Fruit fly (Drosophila melanogaster) whole organism, embryonic: Measurements from ENCODE around the gene Cby.
A peak's percentile ranks its signal among the peaks of the same experiment; 100 is the strongest.

Experiments used
- Bteb2 ChIP-seq: fragments of 200-800 bp; sonication (Bioruptor generic); optimal IDR thresholded peaks from 2 replicates; lab custom pipeline; 2016; ENCODE audit warnings: missing biosample characterization, missing genetic modification characterization
- CG10267 ChIP-seq: fragments of 200-800 bp; sonication (Bioruptor generic); optimal IDR thresholded peaks from 2 replicates; lab custom pipeline; 2018; ENCODE audit warnings: missing biosample characterization, mild to moderate bottlenecking, missing genetic modification characterization, moderate library complexity
- CG13775 ChIP-seq: fragments of 200-800 bp; sonication (Bioruptor generic); optimal IDR thresholded peaks from 3 replicates; lab custom pipeline; 2017; ENCODE audit warnings: missing biosample characterization, mild to moderate bottlenecking, missing genetic modification characterization
- CG14667 ChIP-seq: fragments of 200-800 bp; sonication (Bioruptor generic); IDR thresholded peaks from 2 replicates; pipeline ENCODE4 v1.3.6; 2022; ENCODE audit warnings: missing biosample characterization, missing genetic modification characterization
- CG16813 ChIP-seq: fragments of 200-800 bp; sonication (Bioruptor generic); IDR thresholded peaks from 3 replicates; pipeline ENCODE4 v1.3.6; 2022; ENCODE audit warnings: missing biosample characterization, missing genetic modification characterization; ENCODE audit not compliant: partially characterized antibody
- CG17359 ChIP-seq: fragments of 200-800 bp; sonication (Bioruptor generic); optimal IDR thresholded peaks from 3 replicates; lab custom pipeline; 2018; ENCODE audit warnings: missing biosample characterization, mild to moderate bottlenecking, missing genetic modification characterization, moderate library complexity
- CG17361 ChIP-seq: fragments of 200-800 bp; sonication (Bioruptor generic); IDR thresholded peaks from 3 replicates; pipeline ENCODE4 v1.3.6; 2022; ENCODE audit warnings: missing biosample characterization, missing genetic modification characterization
- CG2712 ChIP-seq: fragments of 200-800 bp; optimal IDR thresholded peaks from 3 replicates; lab custom pipeline; 2019; ENCODE audit warnings: missing biosample characterization, mild to moderate bottlenecking, missing genetic modification characterization, moderate library complexity
- CG31224 ChIP-seq: fragments of 200-800 bp; sonication (Bioruptor generic); IDR thresholded peaks from 2 replicates; pipeline ENCODE4 v1.3.6; 2022; ENCODE audit warnings: missing biosample characterization, missing genetic modification characterization
- CG3407 ChIP-seq: fragments of 200-800 bp; sonication (Bioruptor generic); optimal IDR thresholded peaks from 2 replicates; lab custom pipeline; 2018; ENCODE audit warnings: missing biosample characterization, mild to moderate bottlenecking, missing genetic modification characterization
- CG4360 ChIP-seq: fragments of 200-800 bp; sonication (Bioruptor generic); IDR thresholded peaks from 2 replicates; pipeline ENCODE4 v1.3.6; 2022; ENCODE audit warnings: missing biosample characterization, missing genetic modification characterization
- CG4854 ChIP-seq: fragments of 200-800 bp; sonication (Bioruptor generic); optimal IDR thresholded peaks from 2 replicates; lab custom pipeline; 2016; ENCODE audit warnings: missing biosample characterization, missing genetic modification characterization, inconsistent platforms
- CG6791 ChIP-seq: fragments of 200-800 bp; sonication (Bioruptor generic); IDR thresholded peaks from 3 replicates; pipeline ENCODE4 v1.3.6; 2022; ENCODE audit warnings: missing biosample characterization, missing genetic modification characterization; ENCODE audit not compliant: partially characterized antibody
- CG8388 ChIP-seq: fragments of 200-800 bp; sonication (Bioruptor generic); optimal IDR thresholded peaks from 2 replicates; lab custom pipeline; 2019; ENCODE audit warnings: missing biosample characterization, mild to moderate bottlenecking, missing genetic modification characterization, moderate library complexity
- CG8924 ChIP-seq: fragments of 200-800 bp; optimal IDR thresholded peaks from 3 replicates; lab custom pipeline; 2019; ENCODE audit warnings: missing biosample characterization, mild to moderate bottlenecking, missing genetic modification characterization, moderate library complexity
- CG9727 ChIP-seq: fragments of 200-800 bp; sonication (Bioruptor generic); optimal IDR thresholded peaks from 3 replicates; lab custom pipeline; 2017; ENCODE audit warnings: missing biosample characterization, mild to moderate bottlenecking, missing genetic modification characterization
- Camta ChIP-seq: fragments of 200-800 bp; sonication (Bioruptor generic); optimal IDR thresholded peaks from 2 replicates; lab custom pipeline; 2016; ENCODE audit warnings: missing biosample characterization, missing genetic modification characterization
- CoRest ChIP-seq: fragments of 200-800 bp; sonication (Bioruptor generic); optimal IDR thresholded peaks from 3 replicates; lab custom pipeline; 2018; ENCODE audit warnings: missing biosample characterization, mild to moderate bottlenecking, missing genetic modification characterization, moderate library complexity
- Dek ChIP-seq: fragments of 200-800 bp; sonication (Bioruptor generic); optimal IDR thresholded peaks from 3 replicates; lab custom pipeline; 2019; ENCODE audit warnings: missing biosample characterization, mild to moderate bottlenecking, missing genetic modification characterization, moderate library complexity
- Dip2 ChIP-seq: fragments of 200-800 bp; sonication (Bioruptor generic); IDR thresholded peaks from 2 replicates; pipeline ENCODE4 v1.3.6; 2022; ENCODE audit warnings: missing biosample characterization, missing genetic modification characterization
- E2f1 ChIP-seq: fragments of 200-800 bp; sonication (Bioruptor generic); IDR thresholded peaks from 2 replicates; pipeline ENCODE4 v1.3.6; 2022; ENCODE audit warnings: missing biosample characterization, missing genetic modification characterization
- Fer2 ChIP-seq: fragments of 200-800 bp; sonication (Bioruptor generic); optimal IDR thresholded peaks from 2 replicates; lab custom pipeline; 2018; ENCODE audit warnings: missing biosample characterization, mild to moderate bottlenecking, missing genetic modification characterization, moderate library complexity
- HHEX ChIP-seq: fragments of 200-800 bp; sonication (Bioruptor generic); optimal IDR thresholded peaks from 3 replicates; lab custom pipeline; 2017; ENCODE audit warnings: missing biosample characterization, mild to moderate bottlenecking, missing genetic modification characterization, missing genetic modification reagents
- Hand ChIP-seq: fragments of 200-800 bp; sonication (Bioruptor generic); optimal IDR thresholded peaks from 2 replicates; lab custom pipeline; 2017; ENCODE audit warnings: mild to moderate bottlenecking, missing biosample characterization, missing genetic modification reagents, missing genetic modification characterization
- MESR4 ChIP-seq: fragments of 200-800 bp; sonication (Bioruptor generic); optimal IDR thresholded peaks from 2 replicates; lab custom pipeline; 2018; ENCODE audit warnings: missing biosample characterization, mild to moderate bottlenecking, missing genetic modification characterization, moderate library complexity
- Mes4 ChIP-seq: fragments of 200-800 bp; sonication (Bioruptor generic); optimal IDR thresholded peaks from 2 replicates; lab custom pipeline; 2016; ENCODE audit warnings: missing biosample characterization, missing genetic modification characterization
- NC2α ChIP-seq: fragments of 200-800 bp; sonication (Bioruptor generic); optimal IDR thresholded peaks from 2 replicates; lab custom pipeline; 2016; ENCODE audit warnings: missing biosample characterization, missing genetic modification characterization
- PHDP ChIP-seq: fragments of 200-800 bp; sonication (Bioruptor generic); optimal IDR thresholded peaks from 3 replicates; lab custom pipeline; 2018; ENCODE audit warnings: missing biosample characterization, mild to moderate bottlenecking, missing genetic modification characterization, moderate library complexity
- Pdp1 ChIP-seq, 2 experiments: fragments of 200-800 bp; sonication (Bioruptor generic); optimal IDR thresholded peaks; 3 replicates each; lab custom pipeline; 2016; ENCODE audit warnings: missing biosample characterization in 2 of 2, missing genetic modification characterization in 2 of 2, mild to moderate bottlenecking in 1 of 2, moderate library complexity in 1 of 2
- Side ChIP-seq: fragments of 200-800 bp; sonication (Bioruptor generic); optimal IDR thresholded peaks from 2 replicates; lab custom pipeline; 2016; ENCODE audit warnings: missing biosample characterization, missing genetic modification characterization
- Xbp1 ChIP-seq: fragments of 200-800 bp; sonication (Bioruptor generic); optimal IDR thresholded peaks from 3 replicates; lab custom pipeline; 2016; ENCODE audit warnings: missing biosample characterization, mild to moderate bottlenecking, missing genetic modification characterization
- YL-1 ChIP-seq: fragments of 200-800 bp; sonication (Bioruptor generic); optimal IDR thresholded peaks from 3 replicates; lab custom pipeline; 2017; ENCODE audit warnings: missing biosample characterization, mild to moderate bottlenecking, missing genetic modification characterization
- ap ChIP-seq: fragments of 200-800 bp; sonication (Bioruptor generic); IDR thresholded peaks from 2 replicates; pipeline ENCODE4 v1.3.6; 2022; ENCODE audit warnings: missing biosample characterization, missing genetic modification characterization
- bbx ChIP-seq: fragments of 200-800 bp; sonication (Bioruptor generic); IDR thresholded peaks from 2 replicates; pipeline ENCODE4 v1.3.6; 2022; ENCODE audit warnings: missing biosample characterization, missing genetic modification characterization; ENCODE audit not compliant: partially characterized antibody
- bowl ChIP-seq: fragments of 200-800 bp; sonication (Bioruptor generic); IDR thresholded peaks from 2 replicates; pipeline ENCODE4 v1.3.6; 2022; ENCODE audit warnings: missing biosample characterization, missing genetic modification characterization
- br ChIP-seq: fragments of >200 bp; optimal IDR thresholded peaks from 2 replicates; lab custom pipeline; 2017
- bsh ChIP-seq, 2 experiments: fragments of 200-800 bp; sonication (Bioruptor generic); optimal IDR thresholded peaks; 2 replicates each; lab custom pipeline; 2017 to 2018; ENCODE audit warnings: mild to moderate bottlenecking in 2 of 2, missing biosample characterization in 2 of 2, missing genetic modification characterization in 2 of 2, moderate library complexity in 1 of 2
- caup ChIP-seq: fragments of 200-800 bp; sonication (Bioruptor generic); optimal IDR thresholded peaks from 3 replicates; lab custom pipeline; 2017; ENCODE audit warnings: missing biosample characterization, mild to moderate bottlenecking, missing genetic modification characterization, moderate library complexity; ENCODE audit not compliant: severe bottlenecking
- chn ChIP-seq: fragments of 200-800 bp; sonication (Bioruptor generic); optimal IDR thresholded peaks from 2 replicates; lab custom pipeline; 2016; ENCODE audit warnings: missing biosample characterization, missing genetic modification characterization
- fd3F ChIP-seq: fragments of 200-800 bp; sonication (Bioruptor generic); optimal IDR thresholded peaks from 2 replicates; lab custom pipeline; 2018; ENCODE audit warnings: missing biosample characterization, mild to moderate bottlenecking, missing genetic modification characterization, moderate library complexity
- ftz-f1 ChIP-seq: fragments of 200-800 bp; sonication (Bioruptor generic); optimal IDR thresholded peaks from 2 replicates; lab custom pipeline; 2016; ENCODE audit warnings: missing biosample characterization, missing genetic modification characterization
- grau ChIP-seq: fragments of 200-800 bp; optimal IDR thresholded peaks from 3 replicates; lab custom pipeline; 2019; ENCODE audit warnings: missing biosample characterization, mild to moderate bottlenecking, missing genetic modification characterization, moderate library complexity
- grn ChIP-seq: fragments of 200-800 bp; sonication (Bioruptor generic); optimal IDR thresholded peaks from 3 replicates; lab custom pipeline; 2017; ENCODE audit warnings: missing biosample characterization, missing genetic modification characterization
- kni ChIP-seq: fragments of 200-800 bp; sonication (Bioruptor generic); optimal IDR thresholded peaks from 3 replicates; lab custom pipeline; 2017; ENCODE audit warnings: mild to moderate bottlenecking, missing biosample characterization, missing genetic modification reagents, missing genetic modification characterization
- slp2 ChIP-seq: fragments of 200-800 bp; sonication (Bioruptor generic); optimal IDR thresholded peaks from 2 replicates; lab custom pipeline; 2016; ENCODE audit warnings: missing biosample characterization, missing genetic modification characterization
- sna ChIP-seq: fragments of 200-800 bp; sonication (Bioruptor generic); IDR thresholded peaks from 2 replicates; pipeline ENCODE4 v1.3.6; 2022; ENCODE audit warnings: missing biosample characterization, missing genetic modification characterization; ENCODE audit not compliant: partially characterized antibody
- unc-4 ChIP-seq: fragments of 200-800 bp; sonication (Bioruptor generic); IDR thresholded peaks from 2 replicates; pipeline ENCODE4 v1.3.6; 2022; ENCODE audit warnings: missing biosample characterization, missing genetic modification characterization; ENCODE audit not compliant: partially characterized antibody
- vvl ChIP-seq: fragments of 200-800 bp; sonication (Bioruptor generic); IDR thresholded peaks from 2 replicates; pipeline ENCODE4 v1.3.6; 2022; ENCODE audit warnings: missing biosample characterization, missing genetic modification characterization
- wek ChIP-seq: fragments of 200-800 bp; sonication (Bioruptor generic); optimal IDR thresholded peaks from 3 replicates; lab custom pipeline; 2018; ENCODE audit warnings: missing biosample characterization, mild to moderate bottlenecking, missing genetic modification characterization, moderate library complexity

The Cby gene

DNA sequence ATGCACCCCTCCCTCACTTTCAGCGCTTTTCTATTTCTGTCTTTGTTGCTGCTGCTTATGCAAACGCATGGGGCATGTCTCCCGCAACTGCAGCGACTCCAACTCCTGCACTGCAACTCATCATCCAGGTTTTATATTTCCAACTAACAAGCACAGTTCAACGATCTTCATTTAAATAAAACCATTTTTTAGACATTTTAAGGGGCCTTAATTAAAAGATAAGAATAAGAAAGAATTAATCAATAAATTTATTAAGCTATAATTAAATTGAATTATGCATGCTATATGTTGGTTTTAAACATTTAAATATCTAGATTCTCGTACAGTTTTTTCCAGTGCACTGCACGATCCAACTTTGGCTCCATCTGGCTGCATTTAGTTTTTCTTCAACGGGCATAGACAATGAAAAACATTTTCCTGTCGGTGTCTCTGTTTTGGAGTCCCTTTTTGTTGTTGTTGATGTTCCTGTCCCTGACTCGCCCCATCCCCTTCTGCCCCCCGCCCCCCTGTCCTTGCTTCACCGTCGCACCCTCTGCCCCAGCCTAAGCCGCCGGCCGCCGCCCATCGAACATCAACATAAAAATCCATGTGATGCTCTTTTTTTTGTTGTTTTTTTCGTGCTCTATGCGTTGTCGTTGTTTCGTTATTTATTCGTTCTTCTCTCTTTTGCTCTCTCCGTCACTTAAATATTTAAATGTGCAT, 38.9 kb upstream of the Cby start (continued):
- TF ChIP-seq CG3407: peak; percentile 76
- no peak for TF ChIP-seq Fer2
- TF ChIP-seq CG8388: peak; percentile 91
- TF ChIP-seq ftz-f1 (GFP tag; lab: Kevin White, UChicago): no peak
- TF ChIP-seq Camta (GFP tag; lab: Kevin White, UChicago): no peak
- peak; percentile 67 for TF ChIP-seq CG17359 (tag; lab: Kevin White, UChicago)
- peak; percentile 63 for TF ChIP-seq Xbp1
- TF ChIP-seq bsh (GFP tag; optimal IDR thresholded peaks at IDR 0.05; lab: Kevin White, UChicago): peak; percentile 87 to 96
- TF ChIP-seq CG4854: no peak
- peak; percentile 78 for TF ChIP-seq CG8924 (tag; lab: Kevin White, UChicago)
- TF ChIP-seq CG9727 (GFP tag; lab: Kevin White, UChicago): peak; percentile 79
- TF ChIP-seq MESR4: no peak
- TF ChIP-seq Dip2: no peak
- no peak for TF ChIP-seq bowl (GFP tag; lab: Robert Waterston, UW)
- no peak for TF ChIP-seq sna (GFP tag; lab: Robert Waterston, UW)
- no peak for TF ChIP-seq wek (GFP tag; lab: Kevin White, UChicago)
- TF ChIP-seq Mes4 (GFP tag; lab: Kevin White, UChicago): no peak
- TF ChIP-seq CG2712 (tag; lab: Kevin White, UChicago): peak; percentile 96
- TF ChIP-seq grn (GFP tag; lab: Kevin White, UChicago): no peak
- TF ChIP-seq CG14667 (GFP tag; lab: Robert Waterston, UW): peak; percentile 35; the same call in 1 of the 2 replicates
- no peak; the same call in none of the 3 replicates for TF ChIP-seq CG17361 (GFP tag; lab: Robert Waterston, UW)
- no peak for TF ChIP-seq unc-4 (GFP tag; lab: Robert Waterston, UW)
- TF ChIP-seq vvl (GFP tag; lab: Robert Waterston, UW): peak; percentile 74
- no peak for TF ChIP-seq bbx (GFP tag; lab: Robert Waterston, UW)
- no peak for TF ChIP-seq CG31224 (GFP tag; lab: Robert Waterston, UW)
- no peak for TF ChIP-seq fd3F (GFP tag; lab: Kevin White, UChicago)
- no peak for TF ChIP-seq NC2α (GFP tag; lab: Kevin White, UChicago)
- no peak for TF ChIP-seq Dek (tag; lab: Kevin White, UChicago)
- peak; percentile 71 for TF ChIP-seq CG13775 (GFP tag; lab: Kevin White, UChicago)
- TF ChIP-seq E2f1 (GFP tag; lab: Robert Waterston, UW): no peak; the same call in 1 of the 2 replicates
- TF ChIP-seq CG4360 (GFP tag; lab: Robert Waterston, UW): no peak
- TF ChIP-seq PHDP: peak; percentile 78
- no peak for TF ChIP-seq Hand
- TF ChIP-seq Side (GFP tag; lab: Kevin White, UChicago): no peak
- peak; percentile 37 for TF ChIP-seq ap (GFP tag; lab: Robert Waterston, UW)
- peak; percentile 87 for TF ChIP-seq CG10267 (tag; lab: Kevin White, UChicago)
- TF ChIP-seq slp2 (GFP tag; lab: Kevin White, UChicago): no peak
- peak in 1 of 2 experiments; percentile 22 for TF ChIP-seq Pdp1 (GFP tag; optimal IDR thresholded peaks at IDR 0.05; lab: Kevin White, UChicago)
- TF ChIP-seq CG16813: no peak
- TF ChIP-seq CG6791 (GFP tag; lab: Robert Waterston, UW): no peak
- TF ChIP-seq grau (tag; lab: Kevin White, UChicago): peak; percentile 79
- TF ChIP-seq Bteb2 (GFP tag; lab: Kevin White, UChicago): no peak
- TF ChIP-seq YL-1: peak; percentile 36
- TF ChIP-seq CoRest (tag; lab: Kevin White, UChicago): peak; percentile 81
- TF ChIP-seq br (lab: Kevin White, UChicago): no peak
- peak; percentile 4 for TF ChIP-seq chn (GFP tag; lab: Kevin White, UChicago)
- TF ChIP-seq caup: no peak
- peak; percentile 45 for TF ChIP-seq kni (GFP tag; lab: Kevin White, UChicago)
- TF ChIP-seq HHEX: peak; percentile 39
